Worm (Caenorhabditis elegans) whole organism, L2 larva: Measurements from ENCODE around the gene col-187.
A peak's percentile ranks its signal among the peaks of the same experiment; 100 is the strongest.

ENCODE experiments used
- C34F6.9 ChIP-seq: fragments of 150-350 bp; optimal IDR thresholded peaks from 2 replicates; lab custom pipeline; 2014; ENCODE audit warnings: missing biosample characterization, missing genetic modification characterization
- F13H6.1 ChIP-seq: sonication (generic microtip); optimal IDR thresholded peaks from 2 replicates; lab custom pipeline; 2016; ENCODE audit warnings: missing genetic modification characterization, missing compliant biosample characterization
- R02D3.7 ChIP-seq: fragments of 150-350 bp; optimal IDR thresholded peaks from 2 replicates; lab custom pipeline; 2014; ENCODE audit warnings: missing biosample characterization, missing genetic modification characterization
- ZK546.5 ChIP-seq: sonication (generic microtip); optimal IDR thresholded peaks from 2 replicates; lab custom pipeline; 2017; ENCODE audit warnings: missing biosample characterization, missing genetic modification characterization
- alr-1 ChIP-seq: fragments of 150-350 bp; optimal IDR thresholded peaks from 2 replicates; lab custom pipeline; 2014; ENCODE audit warnings: missing biosample characterization, missing genetic modification characterization
- aly-2 ChIP-seq: fragments of 150-350 bp; optimal IDR thresholded peaks from 2 replicates; lab custom pipeline; 2014; ENCODE audit warnings: missing biosample characterization, missing genetic modification characterization
- ama-1 ChIP-seq: fragments of 150-350 bp; optimal IDR thresholded peaks from 2 replicates; lab custom pipeline; 2018; ENCODE audit warnings: inconsistent platforms
- blmp-1 ChIP-seq: sonication (generic microtip); optimal IDR thresholded peaks from 2 replicates; lab custom pipeline; 2017; ENCODE audit warnings: missing genetic modification characterization, mild to moderate bottlenecking, missing compliant biosample characterization, antibody characterized with exemption, moderate library complexity; ENCODE audit not compliant: insufficient read depth
- ceh-16 ChIP-seq: fragments of 150-350 bp; optimal IDR thresholded peaks from 2 replicates; lab custom pipeline; 2014; ENCODE audit warnings: missing biosample characterization, missing genetic modification characterization
- crh-2 ChIP-seq: sonication (generic microtip); optimal IDR thresholded peaks from 2 replicates; lab custom pipeline; 2017; ENCODE audit warnings: missing biosample characterization, missing genetic modification characterization
- dmd-4 ChIP-seq: sonication (generic microtip); optimal IDR thresholded peaks from 2 replicates; lab custom pipeline; 2017; ENCODE audit warnings: missing biosample characterization, missing genetic modification characterization
- egl-27 ChIP-seq: sonication (generic microtip); optimal IDR thresholded peaks from 3 replicates; lab custom pipeline; 2017; ENCODE audit warnings: missing biosample characterization, missing genetic modification reagents, missing genetic modification characterization
- elt-1 ChIP-seq: fragments of 150-350 bp; optimal IDR thresholded peaks from 2 replicates; lab custom pipeline; 2014; ENCODE audit warnings: missing biosample characterization, missing genetic modification characterization
- elt-3 ChIP-seq: sonication (generic microtip); optimal IDR thresholded peaks from 2 replicates; lab custom pipeline; 2017; ENCODE audit warnings: missing biosample characterization, missing genetic modification characterization
- fos-1 ChIP-seq: fragments of 150-350 bp; optimal IDR thresholded peaks from 2 replicates; lab custom pipeline; 2014; ENCODE audit warnings: missing biosample characterization, missing genetic modification characterization
- gmeb-1 ChIP-seq: fragments of 150-350 bp; optimal IDR thresholded peaks from 2 replicates; lab custom pipeline; 2014; ENCODE audit warnings: missing biosample characterization, missing genetic modification characterization
- lin-11 ChIP-seq: fragments of 150-350 bp; sonication (generic microtip); optimal IDR thresholded peaks from 2 replicates; lab custom pipeline; 2014; ENCODE audit warnings: missing biosample characterization, missing genetic modification characterization, inconsistent platforms, mixed read lengths
- lin-13 ChIP-seq: fragments of 150-350 bp; optimal IDR thresholded peaks from 2 replicates; lab custom pipeline; 2014; ENCODE audit warnings: missing biosample characterization, missing genetic modification reagents, missing genetic modification characterization
- lin-39 ChIP-seq: fragments of 150-350 bp; optimal IDR thresholded peaks from 2 replicates; lab custom pipeline; 2014; ENCODE audit warnings: missing biosample characterization, missing genetic modification reagents, missing genetic modification characterization
- lsy-2 ChIP-seq, 2 experiments: fragments of 150-350 bp in 1 of 2; sonication (generic microtip) in 1 of 2; optimal IDR thresholded peaks; 2 replicates each; lab custom pipeline; 2014 to 2017; ENCODE audit warnings: missing biosample characterization in 2 of 2, missing genetic modification characterization in 2 of 2
- mab-5 ChIP-seq: fragments of 150-350 bp; optimal IDR thresholded peaks from 2 replicates; lab custom pipeline; 2014; ENCODE audit warnings: missing biosample characterization, missing genetic modification characterization
- mbf-1 ChIP-seq: sonication (generic microtip); optimal IDR thresholded peaks from 2 replicates; lab custom pipeline; 2017; ENCODE audit warnings: missing biosample characterization, missing genetic modification characterization
- mdl-1 ChIP-seq, 2 experiments: fragments of 150-350 bp in 1 of 2; sonication (generic microtip) in 1 of 2; optimal IDR thresholded peaks; 2 replicates each; lab custom pipeline; 2017; ENCODE audit warnings: missing biosample characterization in 2 of 2, missing genetic modification characterization in 2 of 2
- nhr-10 ChIP-seq: sonication (generic microtip); optimal IDR thresholded peaks from 2 replicates; lab custom pipeline; 2017; ENCODE audit warnings: missing biosample characterization, missing genetic modification characterization
- nhr-12 ChIP-seq: fragments of 150-350 bp; optimal IDR thresholded peaks from 2 replicates; lab custom pipeline; 2014; ENCODE audit warnings: missing biosample characterization, missing genetic modification characterization
- nhr-129 ChIP-seq: fragments of 150-350 bp; optimal IDR thresholded peaks from 2 replicates; lab custom pipeline; 2014; ENCODE audit warnings: missing biosample characterization, missing genetic modification characterization
- nhr-21 ChIP-seq: fragments of 150-350 bp; optimal IDR thresholded peaks from 2 replicates; lab custom pipeline; 2014; ENCODE audit warnings: missing biosample characterization, missing genetic modification characterization
- nhr-23 ChIP-seq: fragments of 150-350 bp; optimal IDR thresholded peaks from 2 replicates; lab custom pipeline; 2014; ENCODE audit warnings: missing biosample characterization, missing genetic modification reagents, missing genetic modification characterization
- nhr-237 ChIP-seq: fragments of 150-350 bp; optimal IDR thresholded peaks from 2 replicates; lab custom pipeline; 2014; ENCODE audit warnings: missing biosample characterization, missing genetic modification characterization
- nhr-25 ChIP-seq: fragments of 150-350 bp; sonication (generic microtip); optimal IDR thresholded peaks from 3 replicates; lab custom pipeline; 2014; ENCODE audit warnings: missing biosample characterization, missing genetic modification characterization
- nhr-6 ChIP-seq: fragments of 150-350 bp; optimal IDR thresholded peaks from 2 replicates; lab custom pipeline; 2014; ENCODE audit warnings: missing biosample characterization, missing genetic modification characterization
- nhr-77 ChIP-seq: fragments of 150-350 bp; optimal IDR thresholded peaks from 2 replicates; lab custom pipeline; 2014; ENCODE audit warnings: missing biosample characterization, missing genetic modification characterization
- peb-1 ChIP-seq: fragments of 150-350 bp; optimal IDR thresholded peaks from 2 replicates; lab custom pipeline; 2014; ENCODE audit warnings: missing biosample characterization, missing genetic modification characterization
- sem-4 ChIP-seq: fragments of 150-350 bp; optimal IDR thresholded peaks from 2 replicates; lab custom pipeline; 2014; ENCODE audit warnings: missing biosample characterization, missing genetic modification reagents, missing genetic modification characterization
- skn-1 ChIP-seq: sonication (generic microtip); optimal IDR thresholded peaks from 2 replicates; lab custom pipeline; 2017; ENCODE audit warnings: missing biosample characterization, missing genetic modification characterization
- sma-3 ChIP-seq: sonication (generic microtip); optimal IDR thresholded peaks from 2 replicates; lab custom pipeline; 2016; ENCODE audit warnings: missing genetic modification reagents, missing genetic modification characterization, missing compliant biosample characterization
- sma-9 ChIP-seq, 2 experiments: fragments of 150-350 bp in 1 of 2; sonication (generic microtip) in 1 of 2; optimal IDR thresholded peaks; 2 replicates each; lab custom pipeline; 2014 to 2016; ENCODE audit warnings: missing genetic modification characterization in 2 of 2, mild to moderate bottlenecking in 1 of 2, missing biosample characterization in 1 of 2, missing compliant biosample characterization in 1 of 2, missing genetic modification reagents in 1 of 2, moderate library complexity in 1 of 2
- snpc-4 ChIP-seq: fragments of 150-350 bp; optimal IDR thresholded peaks from 2 replicates; lab custom pipeline; 2014; ENCODE audit warnings: missing biosample characterization, missing genetic modification characterization
- unc-39 ChIP-seq: fragments of 150-350 bp; optimal IDR thresholded peaks from 2 replicates; lab custom pipeline; 2014; ENCODE audit warnings: missing biosample characterization, missing genetic modification characterization
- unc-55 ChIP-seq: fragments of 150-350 bp; sonication (generic microtip); optimal IDR thresholded peaks from 3 replicates; lab custom pipeline; 2014; ENCODE audit warnings: missing biosample characterization, missing genetic modification reagents, missing genetic modification characterization
- unc-62 ChIP-seq: fragments of 150-350 bp; optimal IDR thresholded peaks from 2 replicates; lab custom pipeline; 2014; ENCODE audit warnings: missing biosample characterization, missing genetic modification reagents, missing genetic modification characterization
- zag-1 ChIP-seq: fragments of 150-350 bp; optimal IDR thresholded peaks from 2 replicates; lab custom pipeline; 2014; ENCODE audit warnings: missing biosample characterization, missing genetic modification characterization
- ztf-1 ChIP-seq: fragments of 200-800 bp; sonication (Bioruptor generic); conservative IDR thresholded peaks from 2 replicates; pipeline ENCODE4 v1.3.6; 2022; ENCODE audit warnings: missing genetic modification characterization, missing compliant biosample characterization
- ztf-11 ChIP-seq: sonication (generic microtip); optimal IDR thresholded peaks from 2 replicates; lab custom pipeline; 2017; ENCODE audit warnings: missing biosample characterization, missing genetic modification characterization
- ztf-4 ChIP-seq: fragments of 150-350 bp; optimal IDR thresholded peaks from 2 replicates; lab custom pipeline; 2014; ENCODE audit warnings: missing biosample characterization, missing genetic modification characterization

col-187 gene

ce11 chrX:16028980-16029379 lies 43.7 kb upstream of the col-187 start:
- TF ChIP-seq sma-3 (GFP tag; lab: Kevin White, UChicago) (no peak), nhr-6 (tag; lab: Kevin White, UChicago) (no peak), elt-3 (tag; lab: Kevin White, UChicago) (no peak), dmd-4 (tag; lab: Kevin White, UChicago) (no peak)

- TF ChIP-seq mdl-1 (tag; optimal IDR thresholded peaks at IDR 0.05; lab: Kevin White, UChicago) (no peak), ceh-16 (no peak), ztf-1 (GFP tag; lab: Robert Waterston, UW) (no peak), lin-11 (tag; lab: Kevin White, UChicago) (no peak), nhr-12 (tag; lab: Kevin White, UChicago) (no peak), sma-3 (GFP tag; lab: Kevin White, UChicago) (no peak), R02D3.7 (no peak), unc-62 (no peak), dmd-4 (tag; lab: Kevin White, UChicago) (no peak), ama-1 (lab: Kevin White, UChicago) (no peak), F13H6.1 (tag; lab: Kevin White, UChicago) (no peak), nhr-21 (tag; lab: Kevin White, UChicago) (no peak), nhr-6 (tag; lab: Kevin White, UChicago) (no peak)
Measured at ce11 chrX:16030506-16030905, 42.2 kb upstream of the col-187 start, which contains the start of gene mboa-1. TSS of gene mboa-1 (plus strand) at chrX:16030806.

DNA sequence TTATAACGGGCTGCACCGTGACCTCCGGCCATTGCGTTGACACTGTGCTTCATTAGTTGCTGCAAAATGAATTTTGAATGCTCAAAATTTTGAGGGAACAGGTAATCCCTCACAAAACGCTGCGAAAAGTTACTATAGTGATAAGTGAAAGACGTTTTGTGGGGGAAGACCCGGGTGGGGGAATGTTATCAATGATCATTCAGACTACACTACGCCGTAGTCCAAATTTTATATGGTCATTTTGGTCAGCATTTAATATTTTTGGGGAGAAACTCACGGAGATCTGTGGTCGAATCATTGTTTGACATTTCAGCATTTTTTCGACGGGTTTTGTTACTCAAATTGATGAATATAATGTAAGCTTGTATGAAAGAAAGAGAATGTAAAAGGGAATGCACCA lies 33.5 kb upstream of the col-187 start:
- TF ChIP-seq fos-1 (tag; lab: Kevin White, UChicago) (peak; percentile 5), lin-11 (tag; lab: Kevin White, UChicago) (no peak)

- TF ChIP-seq mab-5 (tag; lab: Kevin White, UChicago), result no peak
- no peak for TF ChIP-seq unc-62
- no peak for TF ChIP-seq dmd-4 (tag; lab: Kevin White, UChicago)
- TF ChIP-seq aly-2 (tag; lab: Kevin White, UChicago), result no peak
- TF ChIP-seq C34F6.9 (tag; lab: Kevin White, UChicago), result peak; percentile 25
- TF ChIP-seq ztf-11 (tag; lab: Kevin White, UChicago), result no peak
- peak; percentile 66 for TF ChIP-seq nhr-129 (tag; lab: Kevin White, UChicago)
- TF ChIP-seq nhr-23 (tag; lab: Kevin White, UChicago), result no peak
- no peak for TF ChIP-seq alr-1
- TF ChIP-seq R02D3.7, result no peak
- TF ChIP-seq peb-1, result no peak
- TF ChIP-seq sma-3 (GFP tag; lab: Kevin White, UChicago), result no peak
- no peak for TF ChIP-seq ceh-16
- no peak for TF ChIP-seq ZK546.5 (tag; lab: Kevin White, UChicago)
- TF ChIP-seq egl-27, result peak; percentile 0
- TF ChIP-seq elt-1 (tag; lab: Kevin White, UChicago), result no peak
- TF ChIP-seq nhr-21 (tag; lab: Kevin White, UChicago), result no peak
- peak; percentile 39 for TF ChIP-seq fos-1 (tag; lab: Kevin White, UChicago)
- TF ChIP-seq elt-3 (tag; lab: Kevin White, UChicago), result no peak
- no peak for TF ChIP-seq nhr-237
- no peak for TF ChIP-seq sem-4 (tag; lab: Kevin White, UChicago)
- no peak for TF ChIP-seq lin-39 (tag; lab: Kevin White, UChicago)
- no peak for TF ChIP-seq unc-39 (tag; lab: Kevin White, UChicago)
- peak; percentile 49 for TF ChIP-seq nhr-25 (tag; lab: Kevin White, UChicago)
- TF ChIP-seq unc-55 (GFP tag; lab: Kevin White, UChicago), result no peak
- TF ChIP-seq ama-1 (lab: Kevin White, UChicago), result no peak
- TF ChIP-seq lin-11 (tag; lab: Kevin White, UChicago), result peak; percentile 13
- TF ChIP-seq lsy-2 (tag; optimal IDR thresholded peaks at IDR 0.05; lab: Kevin White, UChicago), result peak in 1 of 2 experiments; percentile 28
- peak; percentile 22 for TF ChIP-seq crh-2 (tag; lab: Kevin White, UChicago)
- TF ChIP-seq ztf-1 (GFP tag; lab: Robert Waterston, UW), result no peak
- TF ChIP-seq mdl-1 (tag; optimal IDR thresholded peaks at IDR 0.05; lab: Kevin White, UChicago), result no peak
- TF ChIP-seq nhr-10 (tag; lab: Kevin White, UChicago), result no peak
- TF ChIP-seq blmp-1 (tag; lab: Kevin White, UChicago), result peak; percentile 61
- no peak for TF ChIP-seq snpc-4 (tag; lab: Kevin White, UChicago)
- TF ChIP-seq mbf-1 (tag; lab: Kevin White, UChicago), result no peak
- TF ChIP-seq sma-9 (GFP tag; optimal IDR thresholded peaks at IDR 0.05; lab: Kevin White, UChicago), result peak; percentile 54
- TF ChIP-seq sma-9 (tag; optimal IDR thresholded peaks at IDR 0.05; lab: Kevin White, UChicago), result no peak
- no peak for TF ChIP-seq zag-1 (tag; lab: Kevin White, UChicago)
- peak; percentile 62 for TF ChIP-seq F13H6.1 (tag; lab: Kevin White, UChicago)
- no peak for TF ChIP-seq lin-13 (GFP tag; lab: Kevin White, UChicago)
- no peak for TF ChIP-seq nhr-77
- TF ChIP-seq skn-1, result no peak
- no peak for TF ChIP-seq gmeb-1
- TF ChIP-seq ztf-4, result no peak
Measured at ce11 chrX:16040207-16040716, 32.4 kb upstream of the col-187 start, which contains the start of gene B0395.3. TSS of gene B0395.3 (minus strand) at chrX:16040257.
